Worm (Caenorhabditis elegans): ENCODE results near the gene M04D8.8.

DNA sequence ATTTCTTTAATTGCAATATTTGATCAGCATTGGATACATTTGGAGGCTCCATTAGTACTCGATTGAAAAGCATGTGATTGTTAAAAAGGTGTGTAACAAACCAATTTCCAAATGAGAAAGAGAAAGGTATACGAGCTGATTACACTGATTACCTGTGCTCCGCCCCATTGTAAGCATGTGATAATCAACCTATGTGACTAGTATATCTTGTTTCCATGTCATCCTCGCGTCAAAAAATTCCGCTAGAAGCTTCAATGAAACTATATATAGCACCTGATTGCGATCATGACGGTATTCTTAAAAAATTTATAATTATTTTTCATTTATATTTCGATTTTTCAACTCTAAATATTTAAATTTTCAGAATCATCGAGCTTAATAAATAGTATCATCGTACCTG, 3.4 kb upstream of the M04D8.8 start, which contains the start of gene M04D8.4:
- TF ChIP-seq ztf-11 (tag; optimal IDR thresholded peaks at IDR 0.05): no peak
- no peak for TF ChIP-seq pha-4 (tag; optimal IDR thresholded peaks at IDR 0.05)
- no peak for TF ChIP-seq snpc-4 (tag; optimal IDR thresholded peaks at IDR 0.05)
- TF ChIP-seq bed-3 (GFP tag; optimal IDR thresholded peaks at IDR 0.05): no peak

Measured in whole organism, mixed stage, embryonic.